Fruit fly (Drosophila melanogaster): Measurements from ENCODE around the gene Inx2.
A peak's percentile ranks its signal among the peaks of the same experiment; 100 is the strongest.

The Inx2 gene

DNA sequence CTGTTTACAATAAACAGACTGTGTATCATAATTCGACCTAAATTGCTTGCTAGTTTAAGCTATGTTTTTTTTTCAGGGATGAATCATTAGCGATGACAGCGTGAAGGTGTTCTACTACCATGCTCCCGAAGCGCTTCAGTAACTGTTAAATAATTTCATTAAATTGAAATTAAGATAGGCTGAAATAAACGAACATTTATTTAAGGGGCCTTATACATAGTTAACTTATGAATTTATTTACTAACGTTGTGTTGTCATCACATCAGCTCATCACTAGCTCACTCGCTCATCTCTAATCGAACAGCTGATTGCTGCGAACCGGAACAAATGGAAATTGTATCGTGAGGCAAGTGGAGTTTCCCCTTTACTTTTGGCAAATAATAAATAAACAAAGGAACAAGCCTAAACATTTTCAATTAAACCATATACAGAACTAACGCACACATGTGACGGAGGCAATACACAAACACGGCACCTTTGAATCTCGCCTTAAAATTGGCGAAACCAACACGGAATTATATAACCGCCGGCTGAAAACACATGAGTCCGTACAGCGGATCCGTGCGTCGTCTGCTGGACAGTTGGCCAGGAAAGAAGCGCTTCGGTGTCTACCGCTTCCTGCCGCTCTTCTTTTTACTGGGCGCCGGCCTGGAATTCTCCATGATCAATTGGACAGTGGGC, 12.7 kb downstream of the Inx2 start, which contains the start of the genes cm, sloth1 and sloth2 (continued):
- TF ChIP-seq tai (GFP tag; optimal IDR thresholded peaks at IDR 0.05) = peak; percentile 91
- peak; percentile 91 for TF ChIP-seq br (GFP tag; optimal IDR thresholded peaks at IDR 0.05)
- no peak for TF ChIP-seq Abd-B (GFP tag; optimal IDR thresholded peaks at IDR 0.05)

DNA sequence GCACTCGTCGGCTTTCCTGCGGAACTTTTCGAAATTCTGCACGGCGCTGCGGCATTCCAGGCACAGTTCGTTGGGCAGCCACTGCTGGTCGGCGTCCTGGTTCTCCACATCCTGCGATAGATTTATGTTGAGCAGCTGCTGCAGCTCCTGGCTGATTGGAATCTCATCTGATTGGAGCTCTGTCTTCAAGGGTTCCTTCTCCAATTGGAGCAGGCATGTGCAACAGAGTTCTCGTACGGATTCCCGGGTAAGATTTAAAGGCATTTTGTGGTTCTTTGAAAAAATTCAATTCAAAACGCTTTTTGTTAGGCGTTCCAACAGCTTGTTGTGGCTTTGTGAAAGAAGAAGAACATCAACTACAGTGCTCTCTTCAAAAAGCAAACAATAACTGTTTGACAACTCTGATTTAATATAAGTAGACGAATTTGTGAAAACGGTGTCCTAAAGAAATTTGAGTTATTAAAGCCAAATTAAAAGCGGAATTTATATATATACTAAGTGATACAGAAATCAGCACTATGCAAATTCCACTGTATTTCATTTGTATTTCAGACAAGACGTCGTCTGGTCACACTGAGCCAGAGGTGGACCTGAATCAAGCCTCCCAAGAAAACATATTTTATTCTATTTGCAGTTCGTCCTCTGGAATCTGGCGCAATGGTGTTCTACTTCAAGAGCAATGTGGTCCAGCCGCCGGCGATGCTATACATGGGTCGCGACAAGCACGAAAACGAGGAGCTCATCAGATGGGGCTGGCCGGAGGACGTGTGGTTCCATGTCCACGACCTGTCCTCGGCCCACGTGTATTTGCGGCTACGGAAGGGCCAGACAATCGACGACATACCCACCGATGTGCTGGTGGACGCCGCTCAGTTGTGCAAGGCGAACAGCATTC, 15.1 kb downstream of the Inx2 start, which contains the start of the genes CG3032 and CG4593:
Gene CG3032 (minus strand): TSS at position 562 of the 895 bp plus-strand sequence.
Gene CG4593 (plus strand): TSS at position 568 of the 895 bp plus-strand sequence.
- no peak for TF ChIP-seq CrebA (GFP tag; optimal IDR thresholded peaks at IDR 0.05; ENCODE audit: borderline replicate concordance)
- TF ChIP-seq Dfd (GFP tag; optimal IDR thresholded peaks at IDR 0.05) = no peak
- peak; percentile 77 for TF ChIP-seq OdsH (GFP tag; optimal IDR thresholded peaks at IDR 0.05)
- no peak for TF ChIP-seq Myc (optimal IDR thresholded peaks at IDR 0.05)
- TF ChIP-seq sv (GFP tag; optimal IDR thresholded peaks at IDR 0.05) = peak; percentile 70
- TF ChIP-seq brk (GFP tag; optimal IDR thresholded peaks at IDR 0.05) = peak; percentile 49
- TF ChIP-seq Sp1 (GFP tag; optimal IDR thresholded peaks at IDR 0.05) = peak; percentile 77
- no peak for TF ChIP-seq N (GFP tag; optimal IDR thresholded peaks at IDR 0.05)
- TF ChIP-seq Hr83 (GFP tag; optimal IDR thresholded peaks at IDR 0.05; ENCODE audit: poor library complexity, severe bottlenecking) = peak; percentile 56
- peak; percentile 76 for TF ChIP-seq tai (GFP tag; optimal IDR thresholded peaks at IDR 0.05)
- TF ChIP-seq rgr (GFP tag; optimal IDR thresholded peaks at IDR 0.05) = peak; percentile 91
- TF ChIP-seq GATAd (GFP tag; optimal IDR thresholded peaks at IDR 0.05) = no peak
- peak; percentile 60 for TF ChIP-seq Jra (GFP tag; optimal IDR thresholded peaks at IDR 0.05)
- TF ChIP-seq dl (GFP tag; optimal IDR thresholded peaks at IDR 0.05; ENCODE audit: insufficient read depth in 1 of 2, partially characterized antibody in 2 of 2) = no peak
- TF ChIP-seq br (GFP tag; optimal IDR thresholded peaks at IDR 0.05) = peak; percentile 71
- TF ChIP-seq lola (GFP tag; optimal IDR thresholded peaks at IDR 0.05) = no peak
- TF ChIP-seq Dif (GFP tag; optimal IDR thresholded peaks at IDR 0.05; ENCODE audit: partially characterized antibody) = no peak
- peak; percentile 78 for TF ChIP-seq dmrt93B (GFP tag; optimal IDR thresholded peaks at IDR 0.05)
- no peak for TF ChIP-seq Hr78 (GFP tag; optimal IDR thresholded peaks at IDR 0.05)
- TF ChIP-seq pan (optimal IDR thresholded peaks at IDR 0.05) = no peak
- peak; percentile 85 for TF ChIP-seq h (GFP tag; optimal IDR thresholded peaks at IDR 0.05)
- peak; percentile 7 for TF ChIP-seq CG9705 (GFP tag; optimal IDR thresholded peaks at IDR 0.05)
- peak; percentile 6 to 88 for TF ChIP-seq foxo (GFP tag; optimal IDR thresholded peaks at IDR 0.05)
- TF ChIP-seq sage (GFP tag; optimal IDR thresholded peaks at IDR 0.05) = peak; percentile 81
- TF ChIP-seq Abd-B (GFP tag; optimal IDR thresholded peaks at IDR 0.05) = no peak
- peak; percentile 50 for TF ChIP-seq dsf (GFP tag; optimal IDR thresholded peaks at IDR 0.05; ENCODE audit: borderline replicate concordance)
- TF ChIP-seq CG32264 (GFP tag; optimal IDR thresholded peaks at IDR 0.05) = peak; percentile 59
- TF ChIP-seq Vsx2 (GFP tag; optimal IDR thresholded peaks at IDR 0.05; ENCODE audit: partially characterized antibody) = no peak
- TF ChIP-seq jim (GFP tag; optimal IDR thresholded peaks at IDR 0.05) = no peak
- TF ChIP-seq fru (GFP tag; optimal IDR thresholded peaks at IDR 0.05) = peak; percentile 82
- peak; percentile 73 for TF ChIP-seq psq (GFP tag; optimal IDR thresholded peaks at IDR 0.05)
- TF ChIP-seq Mio (GFP tag; optimal IDR thresholded peaks at IDR 0.05) = peak; percentile 56
- TF ChIP-seq woc (GFP tag; optimal IDR thresholded peaks at IDR 0.05) = peak; percentile 83
- peak; percentile 87 for TF ChIP-seq HLH106 (tag; optimal IDR thresholded peaks at IDR 0.05)
- TF ChIP-seq ey (GFP tag; optimal IDR thresholded peaks at IDR 0.05) = peak; percentile 85
- no peak for TF ChIP-seq Rel (GFP tag; optimal IDR thresholded peaks at IDR 0.05)
- peak; percentile 34 for TF ChIP-seq Rel (tag; optimal IDR thresholded peaks at IDR 0.05)
- no peak for TF ChIP-seq usp (GFP tag; optimal IDR thresholded peaks at IDR 0.05)
- TF ChIP-seq Hnf4 (GFP tag; optimal IDR thresholded peaks at IDR 0.05) = peak; percentile 87

Data from whole organism, wandering third instar larva.